Fruit fly (Drosophila melanogaster) whole organism, embryonic: ENCODE measurements around the gene CG32573.
A peak's percentile ranks its signal among the peaks of the same experiment; 100 is the strongest.

ENCODE experiments used
- CG10543 ChIP-seq: fragments of 200-800 bp; sonication (Bioruptor generic); optimal IDR thresholded peaks from 3 replicates; lab custom pipeline; 2017; ENCODE audit warnings: missing biosample characterization, mild to moderate bottlenecking, missing genetic modification characterization, moderate library complexity
- CG11456 ChIP-seq: fragments of 200-800 bp; sonication (Bioruptor generic); IDR thresholded peaks from 3 replicates; pipeline ENCODE4 v1.3.6; 2022; ENCODE audit warnings: missing biosample characterization, missing genetic modification characterization
- CG13624 ChIP-seq: fragments of 200-800 bp; sonication (Bioruptor generic); optimal IDR thresholded peaks from 2 replicates; lab custom pipeline; 2016; ENCODE audit warnings: missing biosample characterization, missing genetic modification characterization
- CG14441 ChIP-seq: fragments of 200-800 bp; sonication (Bioruptor generic); IDR thresholded peaks from 2 replicates; pipeline ENCODE4 v1.3.6; 2022; ENCODE audit warnings: missing biosample characterization, missing genetic modification characterization
- CG14860 ChIP-seq: fragments of 200-800 bp; sonication (Bioruptor generic); IDR thresholded peaks from 3 replicates; pipeline ENCODE4 v1.3.6; 2022; ENCODE audit warnings: missing biosample characterization, missing genetic modification characterization; ENCODE audit not compliant: partially characterized antibody
- CG1529 ChIP-seq: fragments of 200-800 bp; sonication (Bioruptor generic); optimal IDR thresholded peaks from 3 replicates; lab custom pipeline; 2018; ENCODE audit warnings: missing biosample characterization, missing genetic modification characterization
- CG15514 ChIP-seq: fragments of 200-800 bp; sonication (Bioruptor generic); optimal IDR thresholded peaks from 3 replicates; lab custom pipeline; 2017; ENCODE audit warnings: missing biosample characterization, missing genetic modification characterization, mild to moderate bottlenecking, moderate library complexity, missing genetic modification reagents
- CG1647 ChIP-seq: fragments of 200-800 bp; sonication (Bioruptor generic); optimal IDR thresholded peaks from 3 replicates; lab custom pipeline; 2016; ENCODE audit warnings: missing biosample characterization, missing genetic modification characterization
- CG17359 ChIP-seq: fragments of 200-800 bp; sonication (Bioruptor generic); optimal IDR thresholded peaks from 3 replicates; lab custom pipeline; 2018; ENCODE audit warnings: missing biosample characterization, mild to moderate bottlenecking, missing genetic modification characterization, moderate library complexity
- CG2199 ChIP-seq: fragments of 200-800 bp; sonication (Bioruptor generic); IDR thresholded peaks from 3 replicates; pipeline ENCODE4 v1.3.6; 2022; ENCODE audit warnings: missing biosample characterization, missing genetic modification characterization
- CG3065 ChIP-seq: fragments of 200-800 bp; sonication (Bioruptor generic); optimal IDR thresholded peaks from 2 replicates; lab custom pipeline; 2016; ENCODE audit warnings: missing biosample characterization, missing genetic modification characterization
- CG32772 ChIP-seq: fragments of 200-800 bp; sonication (Bioruptor generic); IDR thresholded peaks from 2 replicates; pipeline ENCODE4 v1.3.6; 2022; ENCODE audit warnings: missing biosample characterization, missing genetic modification characterization
- CG3847 ChIP-seq: fragments of 200-800 bp; sonication (Bioruptor generic); IDR thresholded peaks from 2 replicates; pipeline ENCODE4 v1.3.6; 2022; ENCODE audit warnings: missing biosample characterization, missing genetic modification characterization
- CG4404 ChIP-seq: fragments of 200-800 bp; sonication (Bioruptor generic); IDR thresholded peaks from 2 replicates; pipeline ENCODE4 v1.3.6; 2022; ENCODE audit warnings: missing biosample characterization, missing genetic modification characterization
- CG4424 ChIP-seq: fragments of 200-800 bp; sonication (Bioruptor generic); optimal IDR thresholded peaks from 3 replicates; lab custom pipeline; 2016; ENCODE audit warnings: missing biosample characterization, missing genetic modification characterization
- CG5245 ChIP-seq: fragments of 200-800 bp; sonication (Bioruptor generic); optimal IDR thresholded peaks from 3 replicates; lab custom pipeline; 2016; ENCODE audit warnings: missing biosample characterization, missing genetic modification characterization
- CG7928 ChIP-seq: fragments of 200-800 bp; sonication (Bioruptor generic); optimal IDR thresholded peaks from 2 replicates; lab custom pipeline; 2017; ENCODE audit warnings: missing biosample characterization, mild to moderate bottlenecking, missing genetic modification characterization
- CG8765 ChIP-seq: fragments of 200-800 bp; sonication (Bioruptor generic); IDR thresholded peaks from 2 replicates; pipeline ENCODE4 v1.3.6; 2022; ENCODE audit warnings: missing biosample characterization, missing genetic modification characterization
- Dbx ChIP-seq: fragments of 200-800 bp; sonication (Bioruptor generic); IDR thresholded peaks from 3 replicates; pipeline ENCODE4 v1.3.6; 2022; ENCODE audit warnings: missing biosample characterization, missing genetic modification characterization
- Dp ChIP-seq: fragments of 200-800 bp; sonication (Bioruptor generic); optimal IDR thresholded peaks from 2 replicates; lab custom pipeline; 2018; ENCODE audit warnings: missing biosample characterization, mild to moderate bottlenecking, missing genetic modification characterization, moderate library complexity
- Fer1 ChIP-seq: fragments of 200-800 bp; sonication (Bioruptor generic); optimal IDR thresholded peaks from 2 replicates; lab custom pipeline; 2017; ENCODE audit warnings: missing biosample characterization, mild to moderate bottlenecking, missing genetic modification characterization
- Hand ChIP-seq: fragments of 200-800 bp; sonication (Bioruptor generic); optimal IDR thresholded peaks from 2 replicates; lab custom pipeline; 2017; ENCODE audit warnings: mild to moderate bottlenecking, missing biosample characterization, missing genetic modification reagents, missing genetic modification characterization
- Hey ChIP-seq: fragments of 200-800 bp; sonication (Bioruptor generic); optimal IDR thresholded peaks from 3 replicates; lab custom pipeline; 2018; ENCODE audit warnings: missing biosample characterization, mild to moderate bottlenecking, missing genetic modification characterization
- HmgD ChIP-seq: fragments of 200-800 bp; sonication (Bioruptor generic); optimal IDR thresholded peaks from 3 replicates; lab custom pipeline; 2016; ENCODE audit warnings: missing biosample characterization, missing genetic modification characterization
- Lhr ChIP-seq: fragments of 200-800 bp; sonication (Bioruptor generic); optimal IDR thresholded peaks from 3 replicates; lab custom pipeline; 2017; ENCODE audit warnings: mild to moderate bottlenecking, missing biosample characterization, missing genetic modification reagents, missing genetic modification characterization
- Med ChIP-seq: fragments of 200-800 bp; sonication (Bioruptor generic); peaks from one replicate; lab custom pipeline; 2016; ENCODE audit warnings: missing biosample characterization, missing genetic modification characterization, mild to moderate bottlenecking, inconsistent platforms, moderate library complexity
- Myb ChIP-seq: fragments of 200-800 bp; sonication (Bioruptor generic); optimal IDR thresholded peaks from 2 replicates; lab custom pipeline; 2016; ENCODE audit warnings: missing biosample characterization, missing genetic modification characterization
- NfI ChIP-seq: fragments of 200-800 bp; sonication (Bioruptor generic); optimal IDR thresholded peaks from 3 replicates; lab custom pipeline; 2018; ENCODE audit warnings: missing biosample characterization, mild to moderate bottlenecking, missing genetic modification characterization, moderate library complexity
- Oli ChIP-seq: fragments of 200-800 bp; sonication (Bioruptor generic); optimal IDR thresholded peaks from 2 replicates; lab custom pipeline; 2018; ENCODE audit warnings: missing biosample characterization, mild to moderate bottlenecking, missing genetic modification characterization, moderate library complexity
- Rfx ChIP-seq: fragments of 200-800 bp; sonication (Bioruptor generic); IDR thresholded peaks from 2 replicates; pipeline ENCODE4 v1.3.6; 2022; ENCODE audit warnings: missing biosample characterization, missing genetic modification characterization
- Rx ChIP-seq: fragments of 200-800 bp; sonication (Bioruptor generic); IDR thresholded peaks from 2 replicates; pipeline ENCODE4 v1.3.6; 2022; ENCODE audit warnings: missing biosample characterization, missing genetic modification characterization
- amos ChIP-seq: fragments of 200-800 bp; sonication (Bioruptor generic); IDR thresholded peaks from 2 replicates; pipeline ENCODE4 v1.3.6; 2022; ENCODE audit warnings: missing biosample characterization, missing genetic modification characterization; ENCODE audit not compliant: partially characterized antibody
- bab2 ChIP-seq: fragments of 200-800 bp; sonication (Bioruptor generic); optimal IDR thresholded peaks from 2 replicates; lab custom pipeline; 2016; ENCODE audit warnings: missing biosample characterization, missing genetic modification characterization
- bsh ChIP-seq, 2 experiments: fragments of 200-800 bp; sonication (Bioruptor generic); optimal IDR thresholded peaks; 2 replicates each; lab custom pipeline; 2017 to 2018; ENCODE audit warnings: mild to moderate bottlenecking in 2 of 2, missing biosample characterization in 2 of 2, missing genetic modification characterization in 2 of 2, moderate library complexity in 1 of 2
- crol ChIP-seq: fragments of 200-800 bp; sonication (Bioruptor generic); IDR thresholded peaks from 2 replicates; pipeline ENCODE4 v1.3.6; 2022; ENCODE audit warnings: missing biosample characterization, missing genetic modification characterization
- danr ChIP-seq: fragments of 200-800 bp; sonication (Bioruptor generic); IDR thresholded peaks from 2 replicates; pipeline ENCODE4 v1.3.6; 2022; ENCODE audit warnings: missing biosample characterization, missing genetic modification characterization
- h ChIP-seq: fragments of >200 bp; optimal IDR thresholded peaks from 2 replicates; lab custom pipeline; 2017
- mam ChIP-seq: fragments of 200-800 bp; sonication (Bioruptor generic); optimal IDR thresholded peaks from 3 replicates; lab custom pipeline; 2016; ENCODE audit warnings: missing biosample characterization, missing genetic modification characterization
- onecut ChIP-seq: fragments of 200-800 bp; sonication (Bioruptor generic); IDR thresholded peaks from 2 replicates; pipeline ENCODE4 v1.3.6; 2022; ENCODE audit warnings: missing biosample characterization, missing genetic modification characterization
- org-1 ChIP-seq: fragments of 200-800 bp; sonication (Bioruptor generic); optimal IDR thresholded peaks from 2 replicates; lab custom pipeline; 2017; ENCODE audit warnings: missing biosample characterization, missing genetic modification characterization
- pum ChIP-seq: fragments of 200-800 bp; sonication (Bioruptor generic); optimal IDR thresholded peaks from 2 replicates; lab custom pipeline; 2016; ENCODE audit warnings: missing biosample characterization, missing genetic modification characterization
- repo ChIP-seq: fragments of 200-800 bp; sonication (Bioruptor generic); optimal IDR thresholded peaks from 2 replicates; lab custom pipeline; 2016; ENCODE audit warnings: missing biosample characterization, missing genetic modification characterization
- run ChIP-seq: fragments of 200-800 bp; sonication (Bioruptor generic); optimal IDR thresholded peaks from 3 replicates; lab custom pipeline; 2018; ENCODE audit warnings: missing biosample characterization, mild to moderate bottlenecking, missing genetic modification characterization
- sens ChIP-seq: fragments of 200-800 bp; sonication (Bioruptor generic); peaks from one replicate; lab custom pipeline; 2016; ENCODE audit warnings: missing biosample characterization, missing genetic modification characterization
- sim ChIP-seq: fragments of 200-800 bp; sonication (Bioruptor generic); IDR thresholded peaks from 2 replicates; pipeline ENCODE4 v1.3.6; 2022; ENCODE audit warnings: missing biosample characterization, missing genetic modification characterization

The CG32573 gene

DNA sequence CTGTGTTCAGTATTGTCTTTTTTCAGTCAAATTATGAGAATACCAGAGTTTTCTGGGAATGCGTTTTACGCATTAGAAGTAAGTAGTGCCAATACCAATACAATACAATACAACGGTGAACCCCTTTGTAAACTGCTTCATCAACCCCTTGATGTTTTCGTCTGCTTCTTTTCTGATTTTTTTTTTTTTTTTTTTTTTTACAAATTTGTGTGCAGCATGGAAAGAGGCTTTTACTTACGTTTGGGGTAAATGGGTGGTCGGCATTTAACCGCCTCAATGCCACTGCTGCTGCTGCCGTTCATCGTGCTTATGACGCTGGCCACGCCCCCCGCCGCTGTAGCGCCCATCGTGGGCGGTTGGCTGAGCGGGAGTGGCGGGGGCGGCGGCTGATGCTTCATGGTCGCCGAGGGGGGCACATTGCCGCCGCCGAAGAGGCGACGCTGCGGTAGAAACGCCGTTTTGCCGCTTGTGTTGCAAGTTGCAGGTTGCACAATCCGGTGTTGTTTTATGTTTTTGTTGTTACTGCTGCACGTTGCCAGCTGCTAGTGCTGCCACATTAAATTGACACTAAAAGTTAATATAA, 42.7 kb downstream of the CG32573 start (continued):
- TF ChIP-seq org-1 (no peak), CG15514 (no peak), CG17359 (tag; lab: Kevin White, UChicago) (peak; percentile 58), amos (no peak), CG4424 (GFP tag; lab: Kevin White, UChicago) (no peak), Fer1 (GFP tag; lab: Kevin White, UChicago) (no peak), Hand (GFP tag; lab: Kevin White, UChicago) (no peak), CG13624 (GFP tag; lab: Kevin White, UChicago) (no peak), repo (GFP tag; lab: Kevin White, UChicago) (no peak), danr (GFP tag; lab: Robert Waterston, UW) (no peak), HmgD (GFP tag; lab: Kevin White, UChicago) (no peak), CG32772 (GFP tag; lab: Robert Waterston, UW) (peak; percentile 65), NfI (GFP tag; lab: Kevin White, UChicago) (no peak), Med (peak; percentile 56), Rx (no peak), Hey (tag; lab: Kevin White, UChicago) (no peak), CG14441 (GFP tag; lab: Robert Waterston, UW) (no peak), CG14860 (no peak), Rfx (GFP tag; lab: Robert Waterston, UW) (no peak), Dbx (GFP tag; lab: Robert Waterston, UW) (no peak), CG4404 (GFP tag; lab: Robert Waterston, UW) (peak; percentile 10; the same call in 1 of the 2 replicates), bsh (GFP tag; optimal IDR thresholded peaks at IDR 0.05; lab: Kevin White, UChicago) (no peak), CG11456 (GFP tag; lab: Robert Waterston, UW) (0 out of 3 replicates have a peak, but pooled peaks have one; percentile 56), CG3065 (GFP tag; lab: Kevin White, UChicago) (peak; percentile 19), crol (GFP tag; lab: Robert Waterston, UW) (peak; percentile 80), onecut (GFP tag; lab: Robert Waterston, UW) (no peak), mam (no peak), run (no peak), CG1529 (GFP tag; lab: Kevin White, UChicago) (no peak), sens (GFP tag; lab: Kevin White, UChicago) (peak; percentile 43), CG3847 (GFP tag; lab: Robert Waterston, UW) (no peak), sim (GFP tag; lab: Robert Waterston, UW) (no peak), pum (GFP tag; lab: Kevin White, UChicago) (no peak), CG8765 (GFP tag; lab: Robert Waterston, UW) (no peak), CG10543 (GFP tag; lab: Kevin White, UChicago) (no peak), CG1647 (no peak), h (lab: Kevin White, UChicago) (no peak), Lhr (GFP tag; lab: Kevin White, UChicago) (no peak), CG5245 (GFP tag; lab: Kevin White, UChicago) (no peak), Dp (GFP tag; lab: Kevin White, UChicago) (no peak), Oli (tag; lab: Kevin White, UChicago) (no peak), CG2199 (GFP tag; lab: Robert Waterston, UW) (peak; percentile 52; the same call in 1 of the 3 replicates), Myb (GFP tag; lab: Kevin White, UChicago) (no peak), bab2 (GFP tag; lab: Kevin White, UChicago) (no peak), CG7928 (GFP tag; lab: Kevin White, UChicago) (no peak)
